Worm (Caenorhabditis elegans) whole organism, L1 larva: ENCODE measurements around the gene C30A5.10.

Source experiments
- ceh-88 ChIP-seq: fragments of 200-800 bp; sonication (Bioruptor generic); IDR thresholded peaks from 2 replicates; pipeline ENCODE4 v1.3.6; 2022; ENCODE audit warnings: missing genetic modification characterization, missing compliant biosample characterization
- lir-3 ChIP-seq: sonication (generic microtip); optimal IDR thresholded peaks from 2 replicates; lab custom pipeline; 2016; ENCODE audit warnings: mild to moderate bottlenecking, missing genetic modification characterization, moderate library complexity, missing compliant biosample characterization; ENCODE audit not compliant: poor library complexity
- nhr-12 ChIP-seq: sonication (generic microtip); optimal IDR thresholded peaks from 2 replicates; lab custom pipeline; 2017; ENCODE audit warnings: missing biosample characterization, missing genetic modification characterization
- nhr-237 ChIP-seq: fragments of 150-350 bp; optimal IDR thresholded peaks from 2 replicates; lab custom pipeline; 2014; ENCODE audit warnings: missing biosample characterization, missing genetic modification characterization
- nhr-28 ChIP-seq: fragments of 150-350 bp; optimal IDR thresholded peaks from 2 replicates; lab custom pipeline; 2014; ENCODE audit warnings: missing biosample characterization, missing genetic modification characterization
- unc-86 ChIP-seq: sonication (generic microtip); optimal IDR thresholded peaks from 2 replicates; lab custom pipeline; 2016; ENCODE audit warnings: missing genetic modification characterization, missing compliant biosample characterization

ce11 chrIII:8229480-8229879 is 19.8 kb upstream of the C30A5.10 start:
- TF ChIP-seq nhr-28 (tag; lab: Kevin White, UChicago) (no peak), nhr-12 (tag; lab: Kevin White, UChicago) (no peak), nhr-237 (no peak), unc-86 (tag; lab: Kevin White, UChicago) (peak; percentile 91), ceh-88 (GFP tag; lab: Robert Waterston, UW) (no peak), lir-3 (tag; lab: Kevin White, UChicago) (no peak)
